Worm (Caenorhabditis elegans) whole organism, mixed stage, embryonic: Measurements from ENCODE around the gene M110.9.

Experiments
- bed-3 ChIP-seq: fragments of 200-800 bp; sonication (Bioruptor generic); optimal IDR thresholded peaks from 3 replicates; lab custom pipeline; 2018; ENCODE audit warnings: mild to moderate bottlenecking, missing genetic modification characterization, moderate library complexity, missing compliant biosample characterization
- ces-1 ChIP-seq: fragments of 150-350 bp; optimal IDR thresholded peaks from 2 replicates; lab custom pipeline; 2014; ENCODE audit warnings: missing biosample characterization, missing genetic modification reagents, missing genetic modification characterization
- cnd-1 ChIP-seq: fragments of 200-800 bp; sonication (Bioruptor generic); optimal IDR thresholded peaks from 2 replicates; lab custom pipeline; 2018; ENCODE audit warnings: mild to moderate bottlenecking, missing genetic modification characterization, missing compliant biosample characterization
- lin-13 ChIP-seq: fragments of 150-350 bp; optimal IDR thresholded peaks from 2 replicates; lab custom pipeline; 2014; ENCODE audit warnings: missing biosample characterization, missing genetic modification characterization
- lsy-2 ChIP-seq: fragments of 150-350 bp; optimal IDR thresholded peaks from 2 replicates; lab custom pipeline; 2014; ENCODE audit warnings: missing biosample characterization, missing genetic modification characterization
- pha-4 ChIP-seq: fragments of 150-350 bp; optimal IDR thresholded peaks from 2 replicates; lab custom pipeline; 2018; ENCODE audit warnings: missing biosample characterization, missing genetic modification reagents, missing genetic modification characterization
- sem-2 ChIP-seq: fragments of 200-800 bp; sonication (Bioruptor generic); optimal IDR thresholded peaks from 2 replicates; lab custom pipeline; 2018; ENCODE audit warnings: mild to moderate bottlenecking, missing genetic modification characterization, missing compliant biosample characterization
- sptf-1 ChIP-seq: sonication (generic microtip); optimal IDR thresholded peaks from 2 replicates; lab custom pipeline; 2017; ENCODE audit warnings: mild to moderate bottlenecking, missing genetic modification characterization, moderate library complexity, missing compliant biosample characterization
- unc-39 ChIP-seq: fragments of 150-350 bp; optimal IDR thresholded peaks from 2 replicates; lab custom pipeline; 2014; ENCODE audit warnings: missing biosample characterization, missing genetic modification characterization
- unc-62 ChIP-seq: fragments of 150-350 bp; optimal IDR thresholded peaks from 2 replicates; lab custom pipeline; 2014; ENCODE audit warnings: missing biosample characterization, missing genetic modification reagents, missing genetic modification characterization
- ztf-11 ChIP-seq: fragments of 150-350 bp; optimal IDR thresholded peaks from 2 replicates; lab custom pipeline; 2014; ENCODE audit warnings: missing biosample characterization, missing genetic modification characterization

ce11 chrII:8226475-8226874, 4.6 kb upstream of the M110.9 start:
- no peak for TF ChIP-seq ces-1 (GFP tag; lab: Kevin White, UChicago)
- TF ChIP-seq bed-3 (GFP tag; lab: Kevin White, UChicago) = no peak
- TF ChIP-seq unc-62 (GFP tag; lab: Kevin White, UChicago) = no peak
- TF ChIP-seq lsy-2 (tag; lab: Kevin White, UChicago) = no peak
- TF ChIP-seq sem-2 (GFP tag; lab: Kevin White, UChicago) = no peak
- no peak for TF ChIP-seq unc-39 (tag; lab: Kevin White, UChicago)
- TF ChIP-seq pha-4 (tag; lab: Kevin White, UChicago) = no peak
- TF ChIP-seq ztf-11 = no peak
- no peak for TF ChIP-seq sptf-1 (tag; lab: Kevin White, UChicago)
- no peak for TF ChIP-seq cnd-1 (tag; lab: Kevin White, UChicago)
- TF ChIP-seq lin-13 = no peak
